Worm (Caenorhabditis elegans): ENCODE results near the gene pwp-1.

pwp-1 gene

ce11 chrIV:13214466-13214865 lies 21.9 kb downstream of the pwp-1 start, which contains the start of gene cho-1:
Gene cho-1 (minus strand): TSS chrIV:13214566.
- TF ChIP-seq gmeb-1 (tag; optimal IDR thresholded peaks at IDR 0.05): no peak
- TF ChIP-seq zag-1 (tag; optimal IDR thresholded peaks at IDR 0.05): no peak
- TF ChIP-seq lin-11 (tag; optimal IDR thresholded peaks at IDR 0.05): no peak
- TF ChIP-seq nhr-6 (tag; optimal IDR thresholded peaks at IDR 0.05): no peak
- TF ChIP-seq R02D3.7 (tag; optimal IDR thresholded peaks at IDR 0.05): no peak

ce11 chrIV:13209566-13209965 lies 26.8 kb downstream of the pwp-1 start, which contains the start of gene C48D1.9:
Gene C48D1.9 (minus strand): TSS chrIV:13209666.
- no peak for TF ChIP-seq unc-39 (tag; optimal IDR thresholded peaks at IDR 0.05)
- no peak for TF ChIP-seq nhr-23 (tag; optimal IDR thresholded peaks at IDR 0.05)
- no peak for TF ChIP-seq lsy-2 (tag; optimal IDR thresholded peaks at IDR 0.05)
- TF ChIP-seq nhr-129 (tag; optimal IDR thresholded peaks at IDR 0.05): no peak
- no peak for TF ChIP-seq mdl-1 (tag; optimal IDR thresholded peaks at IDR 0.05)
- no peak for TF ChIP-seq unc-62 (GFP tag; optimal IDR thresholded peaks at IDR 0.05)
- TF ChIP-seq F13H6.1 (tag; optimal IDR thresholded peaks at IDR 0.05): no peak
- no peak for TF ChIP-seq sma-3 (GFP tag; optimal IDR thresholded peaks at IDR 0.05)
- TF ChIP-seq skn-1 (tag; optimal IDR thresholded peaks at IDR 0.05): no peak
- TF ChIP-seq Y55F3AM.14 (GFP tag; optimal IDR thresholded peaks at IDR 0.05): no peak
- TF ChIP-seq egl-27 (tag; optimal IDR thresholded peaks at IDR 0.05): no peak
- TF ChIP-seq nhr-6 (tag; optimal IDR thresholded peaks at IDR 0.05): no peak
- no peak for TF ChIP-seq lin-13 (GFP tag; optimal IDR thresholded peaks at IDR 0.05)
- no peak for TF ChIP-seq sem-4 (tag; optimal IDR thresholded peaks at IDR 0.05)
- TF ChIP-seq lin-39 (tag; optimal IDR thresholded peaks at IDR 0.05): no peak
- TF ChIP-seq mab-5 (tag; optimal IDR thresholded peaks at IDR 0.05): no peak
- no peak for TF ChIP-seq peb-1 (tag; optimal IDR thresholded peaks at IDR 0.05)
- TF ChIP-seq fos-1 (tag; optimal IDR thresholded peaks at IDR 0.05): no peak

ce11 chrIV:13205891-13206290 lies 30.5 kb downstream of the pwp-1 start:
- TF ChIP-seq mab-5 (tag; optimal IDR thresholded peaks at IDR 0.05): no peak
- TF ChIP-seq gmeb-1 (tag; optimal IDR thresholded peaks at IDR 0.05): peak; percentile 65
- TF ChIP-seq aly-2 (tag; optimal IDR thresholded peaks at IDR 0.05): no peak
- no peak for TF ChIP-seq sma-3 (GFP tag; optimal IDR thresholded peaks at IDR 0.05)
- TF ChIP-seq skn-1 (tag; optimal IDR thresholded peaks at IDR 0.05): no peak
- no peak for TF ChIP-seq nhr-23 (tag; optimal IDR thresholded peaks at IDR 0.05)
- TF ChIP-seq zag-1 (tag; optimal IDR thresholded peaks at IDR 0.05): no peak
- no peak for TF ChIP-seq nhr-21 (tag; optimal IDR thresholded peaks at IDR 0.05)
- no peak for TF ChIP-seq ztf-11 (tag; optimal IDR thresholded peaks at IDR 0.05)
- no peak for TF ChIP-seq sma-9 (GFP tag; optimal IDR thresholded peaks at IDR 0.05)
- no peak for TF ChIP-seq sma-9 (tag; optimal IDR thresholded peaks at IDR 0.05)
- no peak for TF ChIP-seq ceh-82 (tag; optimal IDR thresholded peaks at IDR 0.05)
- no peak for TF ChIP-seq unc-62 (GFP tag; optimal IDR thresholded peaks at IDR 0.05)
- TF ChIP-seq lin-39 (tag; optimal IDR thresholded peaks at IDR 0.05): no peak
- TF ChIP-seq alr-1 (tag; optimal IDR thresholded peaks at IDR 0.05): no peak
- peak; percentile 7 for TF ChIP-seq fos-1 (tag; optimal IDR thresholded peaks at IDR 0.05)
- no peak for TF ChIP-seq ztf-4 (tag; optimal IDR thresholded peaks at IDR 0.05)
- no peak for TF ChIP-seq sem-4 (tag; optimal IDR thresholded peaks at IDR 0.05)
- no peak for TF ChIP-seq nhr-237 (tag; optimal IDR thresholded peaks at IDR 0.05)
- no peak for TF ChIP-seq nhr-10 (tag; optimal IDR thresholded peaks at IDR 0.05)
- TF ChIP-seq unc-55 (GFP tag; optimal IDR thresholded peaks at IDR 0.05): peak; percentile 50
- TF ChIP-seq C34F6.9 (tag; optimal IDR thresholded peaks at IDR 0.05): peak; percentile 38
- no peak for TF ChIP-seq egl-27 (tag; optimal IDR thresholded peaks at IDR 0.05)
- no peak for TF ChIP-seq mbf-1 (tag; optimal IDR thresholded peaks at IDR 0.05)
- TF ChIP-seq nhr-129 (tag; optimal IDR thresholded peaks at IDR 0.05): peak; percentile 84
- peak in 1 of 2 experiments; percentile 45 for TF ChIP-seq lsy-2 (tag; optimal IDR thresholded peaks at IDR 0.05)
- TF ChIP-seq elt-1 (tag; optimal IDR thresholded peaks at IDR 0.05): no peak
- TF ChIP-seq nhr-12 (tag; optimal IDR thresholded peaks at IDR 0.05): no peak

ce11 chrIV:13204037-13204436 lies 32.3 kb downstream of the pwp-1 start, which contains the start of gene ced-3:
Gene ced-3 (minus strand): TSS chrIV:13204137.
- no peak for TF ChIP-seq lin-11 (tag; optimal IDR thresholded peaks at IDR 0.05)

ce11 chrIV:13197282-13197681 lies 39.1 kb downstream of the pwp-1 start, which contains the start of gene C48D1.1:
Gene C48D1.1 (minus strand): TSS chrIV:13197382.
- TF ChIP-seq lsy-2 (tag; optimal IDR thresholded peaks at IDR 0.05): no peak
- TF ChIP-seq lin-11 (tag; optimal IDR thresholded peaks at IDR 0.05): no peak
- no peak for TF ChIP-seq crh-2 (tag; optimal IDR thresholded peaks at IDR 0.05)
- TF ChIP-seq sma-9 (GFP tag; optimal IDR thresholded peaks at IDR 0.05): no peak
- TF ChIP-seq sma-9 (tag; optimal IDR thresholded peaks at IDR 0.05): no peak

All from whole organism, L2 larva.